Fruit fly (Drosophila melanogaster) whole organism, embryonic: ENCODE results near the gene CG9782.

Experiments
- Antp ChIP-seq: fragments of 200-800 bp; sonication (Bioruptor generic); optimal IDR thresholded peaks from 3 replicates; lab custom pipeline; 2016; ENCODE audit warnings: missing biosample characterization, missing genetic modification characterization
- CG11398 ChIP-seq: fragments of 200-800 bp; sonication (Bioruptor generic); optimal IDR thresholded peaks from 2 replicates; lab custom pipeline; 2016; ENCODE audit warnings: missing biosample characterization, missing genetic modification characterization
- CG11723 ChIP-seq: fragments of 200-800 bp; sonication (Bioruptor generic); optimal IDR thresholded peaks from 2 replicates; lab custom pipeline; 2017; ENCODE audit warnings: missing biosample characterization, mild to moderate bottlenecking, missing genetic modification characterization
- CG13287 ChIP-seq: fragments of 200-800 bp; sonication (Bioruptor generic); IDR thresholded peaks from 2 replicates; pipeline ENCODE4 v1.3.6; 2022; ENCODE audit warnings: missing biosample characterization, missing genetic modification characterization; ENCODE audit not compliant: partially characterized antibody
- CG17328 ChIP-seq: fragments of 200-800 bp; sonication (Bioruptor generic); IDR thresholded peaks from 2 replicates; pipeline ENCODE4 v1.3.6; 2022; ENCODE audit warnings: missing biosample characterization, missing genetic modification characterization
- CG17359 ChIP-seq: fragments of 200-800 bp; sonication (Bioruptor generic); optimal IDR thresholded peaks from 3 replicates; lab custom pipeline; 2018; ENCODE audit warnings: missing biosample characterization, mild to moderate bottlenecking, missing genetic modification characterization, moderate library complexity
- CG17912 ChIP-seq: fragments of 200-800 bp; sonication (Bioruptor generic); optimal IDR thresholded peaks from 2 replicates; lab custom pipeline; 2018; ENCODE audit warnings: missing biosample characterization, mild to moderate bottlenecking, missing genetic modification characterization
- CG2199 ChIP-seq: fragments of 200-800 bp; sonication (Bioruptor generic); IDR thresholded peaks from 3 replicates; pipeline ENCODE4 v1.3.6; 2022; ENCODE audit warnings: missing biosample characterization, missing genetic modification characterization
- CG2202 ChIP-seq: fragments of 200-800 bp; sonication (Bioruptor generic); optimal IDR thresholded peaks from 2 replicates; lab custom pipeline; 2018; ENCODE audit warnings: missing biosample characterization, mild to moderate bottlenecking, missing genetic modification characterization
- CG3281 ChIP-seq: fragments of 200-800 bp; sonication (Bioruptor generic); optimal IDR thresholded peaks from 3 replicates; lab custom pipeline; 2017; ENCODE audit warnings: missing biosample characterization, mild to moderate bottlenecking, missing genetic modification characterization
- CG34376 ChIP-seq: fragments of 200-800 bp; sonication (Bioruptor generic); optimal IDR thresholded peaks from 2 replicates; lab custom pipeline; 2018; ENCODE audit warnings: missing biosample characterization, mild to moderate bottlenecking, missing genetic modification characterization
- CG42726 ChIP-seq: fragments of 200-800 bp; sonication (Bioruptor generic); IDR thresholded peaks from 2 replicates; pipeline ENCODE4 v1.3.6; 2022; ENCODE audit warnings: missing biosample characterization, missing genetic modification characterization; ENCODE audit not compliant: partially characterized antibody
- CG4617 ChIP-seq: fragments of 200-800 bp; sonication (Bioruptor generic); optimal IDR thresholded peaks from 3 replicates; lab custom pipeline; 2016; ENCODE audit warnings: missing biosample characterization, missing genetic modification characterization, borderline replicate concordance
- CG5180 ChIP-seq: fragments of 200-800 bp; sonication (Bioruptor generic); optimal IDR thresholded peaks from 3 replicates; lab custom pipeline; 2017; ENCODE audit warnings: missing biosample characterization, missing genetic modification characterization, mild to moderate bottlenecking, moderate library complexity, missing genetic modification reagents
- CG8089 ChIP-seq: fragments of 200-800 bp; sonication (Bioruptor generic); optimal IDR thresholded peaks from 3 replicates; lab custom pipeline; 2016; ENCODE audit warnings: missing biosample characterization, missing genetic modification characterization
- CG8388 ChIP-seq: fragments of 200-800 bp; sonication (Bioruptor generic); optimal IDR thresholded peaks from 2 replicates; lab custom pipeline; 2019; ENCODE audit warnings: missing biosample characterization, mild to moderate bottlenecking, missing genetic modification characterization, moderate library complexity
- CG9797 ChIP-seq: fragments of 200-800 bp; sonication (Bioruptor generic); optimal IDR thresholded peaks from 3 replicates; lab custom pipeline; 2018; ENCODE audit warnings: missing biosample characterization, mild to moderate bottlenecking, missing genetic modification characterization
- CoRest ChIP-seq: fragments of 200-800 bp; sonication (Bioruptor generic); optimal IDR thresholded peaks from 3 replicates; lab custom pipeline; 2018; ENCODE audit warnings: missing biosample characterization, mild to moderate bottlenecking, missing genetic modification characterization, moderate library complexity
- Dfd ChIP-seq, 2 experiments: fragments of >200 bp; optimal IDR thresholded peaks; 2 replicates each; lab custom pipeline; 2017; ENCODE audit warnings: missing biosample characterization in 2 of 2, missing genetic modification characterization in 2 of 2
- Dref ChIP-seq: fragments of 200-800 bp; sonication (Bioruptor generic); IDR thresholded peaks from 2 replicates; pipeline ENCODE4 v1.3.6; 2022; ENCODE audit warnings: missing biosample characterization, missing genetic modification characterization
- E2f1 ChIP-seq: fragments of 200-800 bp; sonication (Bioruptor generic); IDR thresholded peaks from 2 replicates; pipeline ENCODE4 v1.3.6; 2022; ENCODE audit warnings: missing biosample characterization, missing genetic modification characterization
- Fer2 ChIP-seq: fragments of 200-800 bp; sonication (Bioruptor generic); optimal IDR thresholded peaks from 2 replicates; lab custom pipeline; 2018; ENCODE audit warnings: missing biosample characterization, mild to moderate bottlenecking, missing genetic modification characterization, moderate library complexity
- H15 ChIP-seq: fragments of 200-800 bp; sonication (Bioruptor generic); IDR thresholded peaks from 3 replicates; pipeline ENCODE4 v1.3.6; 2022; ENCODE audit warnings: missing biosample characterization, missing genetic modification characterization
- Lhr ChIP-seq: fragments of 200-800 bp; sonication (Bioruptor generic); optimal IDR thresholded peaks from 3 replicates; lab custom pipeline; 2017; ENCODE audit warnings: mild to moderate bottlenecking, missing biosample characterization, missing genetic modification reagents, missing genetic modification characterization
- MTF-1 ChIP-seq: fragments of 200-800 bp; sonication (Bioruptor generic); optimal IDR thresholded peaks from 2 replicates; lab custom pipeline; 2018; ENCODE audit warnings: missing biosample characterization, mild to moderate bottlenecking, missing genetic modification characterization, borderline replicate concordance
- Mrtf ChIP-seq: fragments of 200-800 bp; sonication (Bioruptor generic); IDR thresholded peaks from 3 replicates; pipeline ENCODE4 v1.3.6; 2022; ENCODE audit warnings: missing biosample characterization, missing genetic modification characterization
- NK7.1 ChIP-seq: fragments of 200-800 bp; sonication (Bioruptor generic); optimal IDR thresholded peaks from 3 replicates; lab custom pipeline; 2016; ENCODE audit warnings: missing biosample characterization, missing genetic modification characterization
- Rx ChIP-seq: fragments of 200-800 bp; sonication (Bioruptor generic); IDR thresholded peaks from 2 replicates; pipeline ENCODE4 v1.3.6; 2022; ENCODE audit warnings: missing biosample characterization, missing genetic modification characterization
- Sox102F ChIP-seq: fragments of 200-800 bp; sonication (Bioruptor generic); optimal IDR thresholded peaks from 2 replicates; lab custom pipeline; 2018; ENCODE audit warnings: missing biosample characterization, mild to moderate bottlenecking, missing genetic modification characterization, moderate library complexity
- Taf1 ChIP-seq: fragments of 200-800 bp; sonication (Bioruptor generic); IDR thresholded peaks from 2 replicates; pipeline ENCODE4 v1.3.6; 2022; ENCODE audit warnings: missing biosample characterization, missing genetic modification characterization
- Trl ChIP-seq, 3 experiments: fragments of >200 bp in 2 of 3; fragments of 200-800 bp in 1 of 3; sonication (Bioruptor generic) in 1 of 3; optimal IDR thresholded peaks; 2 replicates in 1 of 3; 3 replicates in 2 of 3; lab custom pipeline; 2016 to 2017; ENCODE audit warnings: missing biosample characterization in 1 of 3, missing genetic modification characterization in 1 of 3
- ase ChIP-seq: fragments of 200-800 bp; sonication (Bioruptor generic); IDR thresholded peaks from 3 replicates; pipeline ENCODE4 v1.3.6; 2022; ENCODE audit warnings: missing biosample characterization, missing genetic modification characterization
- cad ChIP-seq: fragments of >200 bp; optimal IDR thresholded peaks from 2 replicates; lab custom pipeline; 2017; ENCODE audit warnings: missing biosample characterization, missing genetic modification characterization
- chinmo ChIP-seq: fragments of 200-800 bp; sonication (Bioruptor generic); IDR thresholded peaks from 4 replicates; pipeline ENCODE4 v1.3.6; 2022; ENCODE audit warnings: missing biosample characterization, missing genetic modification characterization; ENCODE audit not compliant: partially characterized antibody
- gsb ChIP-seq: fragments of 200-800 bp; sonication (Bioruptor generic); IDR thresholded peaks from 2 replicates; pipeline ENCODE4 v1.3.6; 2022; ENCODE audit warnings: missing biosample characterization, missing genetic modification characterization
- ham ChIP-seq: fragments of 200-800 bp; sonication (Bioruptor generic); IDR thresholded peaks from 2 replicates; pipeline ENCODE4 v1.3.6; 2022; ENCODE audit warnings: missing biosample characterization, missing genetic modification characterization
- jumu ChIP-seq: fragments of 200-800 bp; sonication (Bioruptor generic); optimal IDR thresholded peaks from 3 replicates; lab custom pipeline; 2016; ENCODE audit warnings: missing biosample characterization, missing genetic modification characterization
- ken ChIP-seq: fragments of 200-800 bp; sonication (Bioruptor generic); IDR thresholded peaks from 3 replicates; pipeline ENCODE4 v1.3.6; 2022; ENCODE audit warnings: missing biosample characterization, missing genetic modification characterization
- pb ChIP-seq: fragments of 200-800 bp; sonication (Bioruptor generic); optimal IDR thresholded peaks from 3 replicates; lab custom pipeline; 2016; ENCODE audit warnings: missing biosample characterization, missing genetic modification characterization
- peb ChIP-seq: fragments of 200-800 bp; sonication (Bioruptor generic); IDR thresholded peaks from 2 replicates; pipeline ENCODE4 v1.3.6; 2022; ENCODE audit warnings: missing biosample characterization, missing genetic modification characterization
- pho ChIP-seq: fragments of 200-800 bp; sonication (Bioruptor generic); optimal IDR thresholded peaks from 2 replicates; lab custom pipeline; 2016; ENCODE audit warnings: missing biosample characterization, missing genetic modification characterization
- rib ChIP-seq: fragments of 200-800 bp; sonication (Bioruptor generic); IDR thresholded peaks from 2 replicates; pipeline ENCODE4 v1.3.6; 2022; ENCODE audit warnings: missing biosample characterization, missing genetic modification characterization
- sens ChIP-seq: fragments of 200-800 bp; sonication (Bioruptor generic); peaks from one replicate; lab custom pipeline; 2016; ENCODE audit warnings: missing biosample characterization, missing genetic modification characterization
- seq ChIP-seq: fragments of 200-800 bp; sonication (Bioruptor generic); IDR thresholded peaks from 2 replicates; pipeline ENCODE4 v1.3.6; 2022; ENCODE audit warnings: missing biosample characterization, missing genetic modification characterization
- sim ChIP-seq: fragments of 200-800 bp; sonication (Bioruptor generic); IDR thresholded peaks from 2 replicates; pipeline ENCODE4 v1.3.6; 2022; ENCODE audit warnings: missing biosample characterization, missing genetic modification characterization
- sisA ChIP-seq: fragments of 200-800 bp; sonication (Bioruptor generic); IDR thresholded peaks from 2 replicates; pipeline ENCODE4 v1.3.6; 2022; ENCODE audit warnings: missing biosample characterization, missing genetic modification characterization
- so ChIP-seq: fragments of 200-800 bp; sonication (Bioruptor generic); IDR thresholded peaks from 3 replicates; pipeline ENCODE4 v1.3.6; 2022; ENCODE audit warnings: missing biosample characterization, missing genetic modification characterization
- sqz ChIP-seq: fragments of 200-800 bp; sonication (Bioruptor generic); optimal IDR thresholded peaks from 3 replicates; lab custom pipeline; 2018; ENCODE audit warnings: missing biosample characterization, mild to moderate bottlenecking, missing genetic modification characterization
- sug ChIP-seq: fragments of 200-800 bp; optimal IDR thresholded peaks from 2 replicates; lab custom pipeline; 2019; ENCODE audit warnings: missing biosample characterization, mild to moderate bottlenecking, missing genetic modification characterization, moderate library complexity
- trem ChIP-seq: fragments of 200-800 bp; optimal IDR thresholded peaks from 3 replicates; lab custom pipeline; 2019; ENCODE audit warnings: missing biosample characterization, mild to moderate bottlenecking, missing genetic modification characterization, moderate library complexity
- usp ChIP-seq: fragments of >200 bp; optimal IDR thresholded peaks from 2 replicates; lab custom pipeline; 2017; ENCODE audit warnings: missing biosample characterization, missing genetic modification characterization

CG9782 gene

dm6 chrX:16598336-16598977 is 22.9 kb downstream of the CG9782 start:
- TF ChIP-seq E2f1 (GFP tag; lab: Robert Waterston, UW) (no peak), CG2199 (GFP tag; lab: Robert Waterston, UW) (no peak), Dfd (GFP tag; optimal IDR thresholded peaks at IDR 0.05; lab: Kevin White, UChicago) (no peak), Trl (optimal IDR thresholded peaks at IDR 0.05; lab: Kevin White, UChicago) (no peak), Trl (GFP tag; optimal IDR thresholded peaks at IDR 0.05; lab: Kevin White, UChicago) (no peak), CG11398 (GFP tag; lab: Kevin White, UChicago) (no peak), ham (GFP tag; lab: Robert Waterston, UW) (no peak), gsb (GFP tag; lab: Robert Waterston, UW) (no peak), Antp (GFP tag; lab: Kevin White, UChicago) (no peak), Fer2 (tag; lab: Kevin White, UChicago) (no peak), CG17359 (tag; lab: Kevin White, UChicago) (no peak), CG42726 (no peak), ken (GFP tag; lab: Robert Waterston, UW) (no peak), chinmo (GFP tag; lab: Robert Waterston, UW) (no peak), ase (GFP tag; lab: Robert Waterston, UW) (no peak), trem (tag; lab: Kevin White, UChicago) (peak; percentile 27), CG34376 (GFP tag; lab: Kevin White, UChicago) (peak; percentile 4), CoRest (tag; lab: Kevin White, UChicago) (peak; percentile 27), rib (GFP tag; lab: Robert Waterston, UW) (no peak), CG9797 (peak; percentile 42), H15 (GFP tag; lab: Robert Waterston, UW) (no peak), pb (GFP tag; lab: Kevin White, UChicago) (no peak), CG17328 (GFP tag; lab: Robert Waterston, UW) (no peak), sim (GFP tag; lab: Robert Waterston, UW) (no peak), cad (GFP tag; lab: Kevin White, UChicago) (no peak), sens (peak; percentile 80), CG4617 (GFP tag; lab: Kevin White, UChicago) (no peak), CG13287 (GFP tag; lab: Robert Waterston, UW) (no peak), so (no peak), Taf1 (GFP tag; lab: Robert Waterston, UW) (no peak), jumu (no peak), Lhr (GFP tag; lab: Kevin White, UChicago) (peak; percentile 2), CG5180 (GFP tag; lab: Kevin White, UChicago) (no peak), MTF-1 (GFP tag; lab: Kevin White, UChicago) (no peak), sqz (GFP tag; lab: Kevin White, UChicago) (no peak), CG11723 (no peak), Dref (GFP tag; lab: Robert Waterston, UW) (peak; percentile 32; the same call in 1 of the 2 replicates), Mrtf (no peak), Rx (GFP tag; lab: Robert Waterston, UW) (no peak), sisA (GFP tag; lab: Robert Waterston, UW) (no peak), NK7.1 (GFP tag; lab: Kevin White, UChicago) (no peak), CG8089 (no peak), pho (GFP tag; lab: Kevin White, UChicago) (no peak), usp (GFP tag; lab: Kevin White, UChicago) (no peak), CG2202 (tag; lab: Kevin White, UChicago) (no peak), sug (no peak), CG17912 (GFP tag; lab: Kevin White, UChicago) (no peak), CG8388 (GFP tag; lab: Kevin White, UChicago) (no peak), peb (no peak), CG3281 (GFP tag; lab: Kevin White, UChicago) (peak; percentile 20), Sox102F (no peak), seq (GFP tag; lab: Robert Waterston, UW) (no peak)
